Worm (Caenorhabditis elegans): ENCODE results near the gene algn-5.

DNA sequence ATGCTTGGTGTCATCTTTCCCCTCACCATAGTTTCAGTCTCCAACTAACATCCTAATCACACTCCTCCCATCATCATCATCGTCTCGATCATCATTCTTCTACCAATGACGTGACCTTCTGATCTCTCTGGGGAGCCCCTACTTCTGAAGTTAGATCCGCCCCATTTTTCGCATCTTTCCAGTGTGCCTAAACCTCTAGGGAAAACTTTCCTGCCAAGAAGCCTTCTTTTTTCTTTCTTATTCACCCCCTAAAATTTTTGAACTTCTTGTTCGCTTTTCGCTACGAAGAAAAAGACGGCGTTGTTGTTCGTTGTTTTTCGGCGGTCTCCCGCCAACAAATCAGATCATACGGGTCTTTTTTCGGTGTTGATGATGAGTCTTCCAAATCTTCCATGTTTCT is 22.9 kb downstream of the algn-5 start:
- TF ChIP-seq dao-5 (tag; optimal IDR thresholded peaks at IDR 0.05) (no peak), him-1 (tag; optimal IDR thresholded peaks at IDR 0.05) (no peak)

All from whole organism, L4/young adult.